Worm (Caenorhabditis elegans) whole organism, L2 larva: ENCODE measurements around the gene C09F5.3.

ENCODE experiments used
- C34F6.9 ChIP-seq: fragments of 150-350 bp; optimal IDR thresholded peaks from 2 replicates; lab custom pipeline; 2014; ENCODE audit warnings: missing biosample characterization, missing genetic modification characterization
- F13H6.1 ChIP-seq: sonication (generic microtip); optimal IDR thresholded peaks from 2 replicates; lab custom pipeline; 2016; ENCODE audit warnings: missing genetic modification characterization, missing compliant biosample characterization
- R02D3.7 ChIP-seq: fragments of 150-350 bp; optimal IDR thresholded peaks from 2 replicates; lab custom pipeline; 2014; ENCODE audit warnings: missing biosample characterization, missing genetic modification characterization
- Y55F3AM.14 ChIP-seq: fragments of 200-800 bp; sonication (Bioruptor generic); optimal IDR thresholded peaks from 2 replicates; lab custom pipeline; 2018; ENCODE audit warnings: mild to moderate bottlenecking, missing genetic modification characterization, missing compliant biosample characterization
- ZK546.5 ChIP-seq: sonication (generic microtip); optimal IDR thresholded peaks from 2 replicates; lab custom pipeline; 2017; ENCODE audit warnings: missing biosample characterization, missing genetic modification characterization
- alr-1 ChIP-seq: fragments of 150-350 bp; optimal IDR thresholded peaks from 2 replicates; lab custom pipeline; 2014; ENCODE audit warnings: missing biosample characterization, missing genetic modification characterization
- aly-2 ChIP-seq: fragments of 150-350 bp; optimal IDR thresholded peaks from 2 replicates; lab custom pipeline; 2014; ENCODE audit warnings: missing biosample characterization, missing genetic modification characterization
- blmp-1 ChIP-seq: sonication (generic microtip); optimal IDR thresholded peaks from 2 replicates; lab custom pipeline; 2017; ENCODE audit warnings: missing genetic modification characterization, mild to moderate bottlenecking, missing compliant biosample characterization, antibody characterized with exemption, moderate library complexity; ENCODE audit not compliant: insufficient read depth
- ceh-16 ChIP-seq: fragments of 150-350 bp; optimal IDR thresholded peaks from 2 replicates; lab custom pipeline; 2014; ENCODE audit warnings: missing biosample characterization, missing genetic modification characterization
- crh-2 ChIP-seq: sonication (generic microtip); optimal IDR thresholded peaks from 2 replicates; lab custom pipeline; 2017; ENCODE audit warnings: missing biosample characterization, missing genetic modification characterization
- dmd-4 ChIP-seq: sonication (generic microtip); optimal IDR thresholded peaks from 2 replicates; lab custom pipeline; 2017; ENCODE audit warnings: missing biosample characterization, missing genetic modification characterization
- egl-27 ChIP-seq: sonication (generic microtip); optimal IDR thresholded peaks from 3 replicates; lab custom pipeline; 2017; ENCODE audit warnings: missing biosample characterization, missing genetic modification reagents, missing genetic modification characterization
- elt-3 ChIP-seq: sonication (generic microtip); optimal IDR thresholded peaks from 2 replicates; lab custom pipeline; 2017; ENCODE audit warnings: missing biosample characterization, missing genetic modification characterization
- fos-1 ChIP-seq: fragments of 150-350 bp; optimal IDR thresholded peaks from 2 replicates; lab custom pipeline; 2014; ENCODE audit warnings: missing biosample characterization, missing genetic modification characterization
- gmeb-1 ChIP-seq: fragments of 150-350 bp; optimal IDR thresholded peaks from 2 replicates; lab custom pipeline; 2014; ENCODE audit warnings: missing biosample characterization, missing genetic modification characterization
- lin-11 ChIP-seq: fragments of 150-350 bp; sonication (generic microtip); optimal IDR thresholded peaks from 2 replicates; lab custom pipeline; 2014; ENCODE audit warnings: missing biosample characterization, missing genetic modification characterization, inconsistent platforms, mixed read lengths
- lin-13 ChIP-seq: fragments of 150-350 bp; optimal IDR thresholded peaks from 2 replicates; lab custom pipeline; 2014; ENCODE audit warnings: missing biosample characterization, missing genetic modification reagents, missing genetic modification characterization
- lin-39 ChIP-seq: fragments of 150-350 bp; optimal IDR thresholded peaks from 2 replicates; lab custom pipeline; 2014; ENCODE audit warnings: missing biosample characterization, missing genetic modification reagents, missing genetic modification characterization
- lsy-2 ChIP-seq, 2 experiments: fragments of 150-350 bp in 1 of 2; sonication (generic microtip) in 1 of 2; optimal IDR thresholded peaks; 2 replicates each; lab custom pipeline; 2014 to 2017; ENCODE audit warnings: missing biosample characterization in 2 of 2, missing genetic modification characterization in 2 of 2
- mab-5 ChIP-seq: fragments of 150-350 bp; optimal IDR thresholded peaks from 2 replicates; lab custom pipeline; 2014; ENCODE audit warnings: missing biosample characterization, missing genetic modification characterization
- mbf-1 ChIP-seq: sonication (generic microtip); optimal IDR thresholded peaks from 2 replicates; lab custom pipeline; 2017; ENCODE audit warnings: missing biosample characterization, missing genetic modification characterization
- mdl-1 ChIP-seq, 2 experiments: fragments of 150-350 bp in 1 of 2; sonication (generic microtip) in 1 of 2; optimal IDR thresholded peaks; 2 replicates each; lab custom pipeline; 2017; ENCODE audit warnings: missing biosample characterization in 2 of 2, missing genetic modification characterization in 2 of 2
- nhr-10 ChIP-seq: sonication (generic microtip); optimal IDR thresholded peaks from 2 replicates; lab custom pipeline; 2017; ENCODE audit warnings: missing biosample characterization, missing genetic modification characterization
- nhr-12 ChIP-seq: fragments of 150-350 bp; optimal IDR thresholded peaks from 2 replicates; lab custom pipeline; 2014; ENCODE audit warnings: missing biosample characterization, missing genetic modification characterization
- nhr-129 ChIP-seq: fragments of 150-350 bp; optimal IDR thresholded peaks from 2 replicates; lab custom pipeline; 2014; ENCODE audit warnings: missing biosample characterization, missing genetic modification characterization
- nhr-21 ChIP-seq: fragments of 150-350 bp; optimal IDR thresholded peaks from 2 replicates; lab custom pipeline; 2014; ENCODE audit warnings: missing biosample characterization, missing genetic modification characterization
- nhr-237 ChIP-seq: fragments of 150-350 bp; optimal IDR thresholded peaks from 2 replicates; lab custom pipeline; 2014; ENCODE audit warnings: missing biosample characterization, missing genetic modification characterization
- nhr-6 ChIP-seq: fragments of 150-350 bp; optimal IDR thresholded peaks from 2 replicates; lab custom pipeline; 2014; ENCODE audit warnings: missing biosample characterization, missing genetic modification characterization
- nhr-77 ChIP-seq: fragments of 150-350 bp; optimal IDR thresholded peaks from 2 replicates; lab custom pipeline; 2014; ENCODE audit warnings: missing biosample characterization, missing genetic modification characterization
- skn-1 ChIP-seq: sonication (generic microtip); optimal IDR thresholded peaks from 2 replicates; lab custom pipeline; 2017; ENCODE audit warnings: missing biosample characterization, missing genetic modification characterization
- sma-3 ChIP-seq: sonication (generic microtip); optimal IDR thresholded peaks from 2 replicates; lab custom pipeline; 2016; ENCODE audit warnings: missing genetic modification reagents, missing genetic modification characterization, missing compliant biosample characterization
- sma-9 ChIP-seq, 2 experiments: fragments of 150-350 bp in 1 of 2; sonication (generic microtip) in 1 of 2; optimal IDR thresholded peaks; 2 replicates each; lab custom pipeline; 2014 to 2016; ENCODE audit warnings: missing genetic modification characterization in 2 of 2, mild to moderate bottlenecking in 1 of 2, missing biosample characterization in 1 of 2, missing compliant biosample characterization in 1 of 2, missing genetic modification reagents in 1 of 2, moderate library complexity in 1 of 2
- snpc-4 ChIP-seq: fragments of 150-350 bp; optimal IDR thresholded peaks from 2 replicates; lab custom pipeline; 2014; ENCODE audit warnings: missing biosample characterization, missing genetic modification characterization
- unc-39 ChIP-seq: fragments of 150-350 bp; optimal IDR thresholded peaks from 2 replicates; lab custom pipeline; 2014; ENCODE audit warnings: missing biosample characterization, missing genetic modification characterization
- unc-55 ChIP-seq: fragments of 150-350 bp; sonication (generic microtip); optimal IDR thresholded peaks from 3 replicates; lab custom pipeline; 2014; ENCODE audit warnings: missing biosample characterization, missing genetic modification reagents, missing genetic modification characterization
- zag-1 ChIP-seq: fragments of 150-350 bp; optimal IDR thresholded peaks from 2 replicates; lab custom pipeline; 2014; ENCODE audit warnings: missing biosample characterization, missing genetic modification characterization
- ztf-1 ChIP-seq: fragments of 200-800 bp; sonication (Bioruptor generic); conservative IDR thresholded peaks from 2 replicates; pipeline ENCODE4 v1.3.6; 2022; ENCODE audit warnings: missing genetic modification characterization, missing compliant biosample characterization
- ztf-11 ChIP-seq: sonication (generic microtip); optimal IDR thresholded peaks from 2 replicates; lab custom pipeline; 2017; ENCODE audit warnings: missing biosample characterization, missing genetic modification characterization
- ztf-4 ChIP-seq: fragments of 150-350 bp; optimal IDR thresholded peaks from 2 replicates; lab custom pipeline; 2014; ENCODE audit warnings: missing biosample characterization, missing genetic modification characterization

C09F5.3 gene

ce11 chrIII:670994-671393, 5.9 kb upstream of the C09F5.3 start:
- TF ChIP-seq lin-11 (tag; lab: Kevin White, UChicago): peak; percentile 87
- peak; percentile 1 to 69 for TF ChIP-seq mdl-1 (tag; optimal IDR thresholded peaks at IDR 0.05; lab: Kevin White, UChicago)
- TF ChIP-seq fos-1 (tag; lab: Kevin White, UChicago): peak; percentile 25
- peak; percentile 83 for TF ChIP-seq zag-1 (tag; lab: Kevin White, UChicago)
- TF ChIP-seq gmeb-1 (tag; lab: Kevin White, UChicago): no peak
- peak; percentile 46 for TF ChIP-seq sma-9 (GFP tag; optimal IDR thresholded peaks at IDR 0.05; lab: Kevin White, UChicago)
- TF ChIP-seq sma-9 (tag; optimal IDR thresholded peaks at IDR 0.05; lab: Kevin White, UChicago): no peak
- no peak for TF ChIP-seq nhr-10 (tag; lab: Kevin White, UChicago)
- TF ChIP-seq ZK546.5 (tag; lab: Kevin White, UChicago): no peak
- TF ChIP-seq lin-13 (GFP tag; lab: Kevin White, UChicago): peak; percentile 22
- TF ChIP-seq nhr-6: peak; percentile 9
- peak; percentile 82 for TF ChIP-seq unc-55
- TF ChIP-seq mab-5 (tag; lab: Kevin White, UChicago): peak; percentile 14
- TF ChIP-seq F13H6.1 (tag; lab: Kevin White, UChicago): peak; percentile 69
- TF ChIP-seq Y55F3AM.14 (GFP tag; lab: Kevin White, UChicago): peak; percentile 34
- TF ChIP-seq C34F6.9: peak; percentile 73
- peak; percentile 58 for TF ChIP-seq egl-27 (tag; lab: Kevin White, UChicago)
- no peak for TF ChIP-seq ceh-16 (tag; lab: Kevin White, UChicago)
- no peak for TF ChIP-seq alr-1 (tag; lab: Kevin White, UChicago)
- TF ChIP-seq crh-2 (tag; lab: Kevin White, UChicago): peak; percentile 63
- TF ChIP-seq lsy-2 (tag; optimal IDR thresholded peaks at IDR 0.05; lab: Kevin White, UChicago): peak; percentile 45 to 68
- no peak for TF ChIP-seq nhr-12
- peak; percentile 44 for TF ChIP-seq nhr-129 (tag; lab: Kevin White, UChicago)

ce11 chrIII:668303-668893, 3.3 kb upstream of the C09F5.3 start, which contains the start of gene W02B3.3:
Gene W02B3.3, minus strand, starts transcription at chrIII:668433.
- TF ChIP-seq snpc-4 (peak; percentile 29), ztf-11 (tag; lab: Kevin White, UChicago) (no peak), Y55F3AM.14 (GFP tag; lab: Kevin White, UChicago) (peak; percentile 10), dmd-4 (tag; lab: Kevin White, UChicago) (no peak), F13H6.1 (tag; lab: Kevin White, UChicago) (peak; percentile 76), lin-11 (tag; lab: Kevin White, UChicago) (peak; percentile 35), R02D3.7 (tag; lab: Kevin White, UChicago) (no peak), ztf-4 (tag; lab: Kevin White, UChicago) (peak; percentile 41), mdl-1 (tag; optimal IDR thresholded peaks at IDR 0.05; lab: Kevin White, UChicago) (peak in 1 of 2 experiments; percentile 52), nhr-6 (peak; percentile 50), mab-5 (tag; lab: Kevin White, UChicago) (no peak), blmp-1 (tag; lab: Kevin White, UChicago) (no peak), zag-1 (tag; lab: Kevin White, UChicago) (peak; percentile 90), alr-1 (tag; lab: Kevin White, UChicago) (peak; percentile 27), unc-55 (peak; percentile 97), lin-39 (tag; lab: Kevin White, UChicago) (no peak), fos-1 (tag; lab: Kevin White, UChicago) (peak; percentile 11), C34F6.9 (peak; percentile 90), nhr-237 (tag; lab: Kevin White, UChicago) (no peak), mbf-1 (tag; lab: Kevin White, UChicago) (no peak), nhr-129 (tag; lab: Kevin White, UChicago) (peak; percentile 92), nhr-77 (tag; lab: Kevin White, UChicago) (no peak), egl-27 (tag; lab: Kevin White, UChicago) (peak; percentile 68), aly-2 (no peak), sma-9 (GFP tag; optimal IDR thresholded peaks at IDR 0.05; lab: Kevin White, UChicago) (peak; percentile 63), sma-9 (tag; optimal IDR thresholded peaks at IDR 0.05; lab: Kevin White, UChicago) (no peak), nhr-21 (tag; lab: Kevin White, UChicago) (no peak), lin-13 (GFP tag; lab: Kevin White, UChicago) (no peak), crh-2 (tag; lab: Kevin White, UChicago) (peak; percentile 65), lsy-2 (tag; optimal IDR thresholded peaks at IDR 0.05; lab: Kevin White, UChicago) (peak; percentile 17 to 74), ztf-1 (GFP tag; lab: Robert Waterston, UW) (no peak), unc-39 (tag; lab: Kevin White, UChicago) (no peak), skn-1 (tag; lab: Kevin White, UChicago) (no peak), sma-3 (no peak), elt-3 (no peak)
